Fruit fly (Drosophila melanogaster): ENCODE results near the gene Scsalpha1.

Gene Scsalpha1

DNA sequence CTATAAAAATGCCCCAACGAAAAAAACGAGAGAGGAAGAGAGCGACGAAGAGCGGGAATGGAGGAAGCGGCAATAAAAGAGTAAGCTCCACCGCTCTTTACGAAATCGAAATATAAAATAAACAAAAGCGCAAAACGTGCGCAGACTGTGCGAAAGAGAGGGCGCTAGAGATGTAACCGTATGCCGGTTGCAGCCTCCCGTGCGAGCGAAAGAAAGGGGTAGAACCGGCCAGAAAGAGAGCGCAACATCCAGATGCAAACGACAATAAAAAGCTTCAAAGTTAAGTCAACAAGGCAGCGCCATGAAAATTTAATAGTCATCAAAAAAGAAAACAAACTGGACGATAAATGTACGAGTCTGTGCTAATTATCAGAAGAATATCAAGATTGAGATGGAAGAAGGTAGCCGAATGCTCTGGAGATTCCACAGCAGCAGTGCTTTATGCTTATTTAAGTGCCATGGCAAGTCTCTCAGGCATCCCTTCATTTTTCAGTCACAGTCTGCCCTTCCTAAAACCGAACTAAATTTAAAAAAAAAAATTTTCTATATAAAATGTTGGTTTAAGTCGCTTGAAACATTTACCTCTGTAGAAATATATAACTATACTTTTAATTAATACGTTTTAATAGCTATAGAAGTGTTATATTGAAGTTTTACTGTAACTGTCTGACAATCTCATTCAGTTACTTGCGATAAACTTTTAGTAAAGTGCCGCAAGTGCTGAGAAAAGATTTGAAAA lies 48.1 kb upstream of the Scsalpha1 start (continued):
- peak; percentile 71 for TF ChIP-seq CG6808 (GFP tag; optimal IDR thresholded peaks at IDR 0.05)
- peak; percentile 61 for TF ChIP-seq esn (GFP tag; optimal IDR thresholded peaks at IDR 0.05)
- peak; percentile 71 for TF ChIP-seq Hr4 (GFP tag; optimal IDR thresholded peaks at IDR 0.05)
- TF ChIP-seq CG6276 (GFP tag; optimal IDR thresholded peaks at IDR 0.05) = peak; percentile 67
- peak; percentile 51 for TF ChIP-seq Ets96B (tag; optimal IDR thresholded peaks at IDR 0.05)
- peak; percentile 16 for TF ChIP-seq Sox102F (GFP tag; optimal IDR thresholded peaks at IDR 0.05)
- peak; percentile 51 for TF ChIP-seq CG8632 (GFP tag; optimal IDR thresholded peaks at IDR 0.05)
- peak; percentile 64 for TF ChIP-seq CG10631 (GFP tag; optimal IDR thresholded peaks at IDR 0.05)
- TF ChIP-seq CG11902 (GFP tag; optimal IDR thresholded peaks at IDR 0.05) = no peak
- no peak for TF ChIP-seq Hr38 (GFP tag; optimal IDR thresholded peaks at IDR 0.05)
- TF ChIP-seq CG3032 (tag; optimal IDR thresholded peaks at IDR 0.05) = peak; percentile 38
- TF ChIP-seq CG8319 (GFP tag; optimal IDR thresholded peaks at IDR 0.05) = no peak
- peak; percentile 64 for TF ChIP-seq CG16779 (tag; optimal IDR thresholded peaks at IDR 0.05)
- TF ChIP-seq vri (GFP tag; optimal IDR thresholded peaks at IDR 0.05) = peak; percentile 36
- peak; percentile 51 for TF ChIP-seq Smox (GFP tag; optimal IDR thresholded peaks at IDR 0.05)
- peak; percentile 75 for TF ChIP-seq CG6163 (GFP tag; IDR thresholded peaks at IDR 0.05)
- peak; percentile 65 for TF ChIP-seq net (GFP tag; optimal IDR thresholded peaks at IDR 0.05)
- peak; percentile 9 for TF ChIP-seq Sox15 (GFP tag; optimal IDR thresholded peaks at IDR 0.05)
- TF ChIP-seq CG32006 (GFP tag; optimal IDR thresholded peaks at IDR 0.05) = peak; percentile 68
- TF ChIP-seq ss (GFP tag; optimal IDR thresholded peaks at IDR 0.05) = peak; percentile 76 to 83
- TF ChIP-seq lz (GFP tag; optimal IDR thresholded peaks at IDR 0.05) = peak; percentile 51

- TF ChIP-seq CG6792 (GFP tag; optimal IDR thresholded peaks at IDR 0.05) (no peak), Eip78C (GFP tag) (peak; percentile 10)
Measured at dm6 chr3L:3766704-3767103, 47.3 kb upstream of the Scsalpha1 start.

DNA sequence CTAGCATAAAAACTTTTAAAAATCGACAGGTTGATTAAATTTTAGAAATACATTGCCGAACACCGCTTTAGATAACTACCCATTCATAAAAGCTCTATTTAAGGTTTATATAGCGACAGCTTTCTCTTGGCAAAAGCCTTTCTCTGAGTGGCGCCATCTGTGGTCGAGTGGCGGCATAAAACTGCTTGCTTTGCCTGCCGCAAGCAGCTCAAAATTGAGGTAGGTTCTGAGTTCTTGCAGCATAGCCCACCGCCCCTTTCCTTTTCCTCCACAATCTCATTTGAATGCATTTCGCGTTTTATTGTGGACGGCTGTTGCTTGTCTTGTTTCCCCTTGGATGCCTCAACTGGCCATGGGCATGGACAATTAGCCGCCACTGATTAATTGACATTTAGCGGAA lies 46.2 kb upstream of the Scsalpha1 start:
- peak; percentile 57 for TF ChIP-seq OdsH (GFP tag; optimal IDR thresholded peaks at IDR 0.05)
- TF ChIP-seq CG6276 (GFP tag; optimal IDR thresholded peaks at IDR 0.05) = no peak
- TF ChIP-seq Hr39 (GFP tag; optimal IDR thresholded peaks at IDR 0.05) = peak; percentile 39
- no peak for TF ChIP-seq CG8632 (GFP tag; optimal IDR thresholded peaks at IDR 0.05)
- no peak for TF ChIP-seq dsx (GFP tag; optimal IDR thresholded peaks at IDR 0.05; ENCODE audit: poor library complexity, severe bottlenecking)
- no peak for TF ChIP-seq CG10631 (GFP tag; optimal IDR thresholded peaks at IDR 0.05)
- no peak for TF ChIP-seq salr (GFP tag; optimal IDR thresholded peaks at IDR 0.05)
- peak; percentile 5 for TF ChIP-seq CG34406 (GFP tag; optimal IDR thresholded peaks at IDR 0.05)
- TF ChIP-seq CG6163 (GFP tag; IDR thresholded peaks at IDR 0.05) = peak; percentile 35; the same call in 1 of the 3 replicates
- no peak for TF ChIP-seq Hr38 (GFP tag; optimal IDR thresholded peaks at IDR 0.05)
- no peak for TF ChIP-seq fkh (GFP tag; optimal IDR thresholded peaks at IDR 0.05)
- no peak for TF ChIP-seq CG6808 (GFP tag; optimal IDR thresholded peaks at IDR 0.05)
- TF ChIP-seq dac (GFP tag; optimal IDR thresholded peaks at IDR 0.05) = peak; percentile 36
- TF ChIP-seq svp (GFP tag) = peak; percentile 71
- TF ChIP-seq CG3919 (GFP tag; optimal IDR thresholded peaks at IDR 0.05) = peak; percentile 27
- no peak for TF ChIP-seq CG8319 (GFP tag; optimal IDR thresholded peaks at IDR 0.05)
- no peak for TF ChIP-seq fd85E (GFP tag; optimal IDR thresholded peaks at IDR 0.05)
- peak; percentile 13 for TF ChIP-seq CG6792 (GFP tag; optimal IDR thresholded peaks at IDR 0.05)
- TF ChIP-seq CG4318 (GFP tag; optimal IDR thresholded peaks at IDR 0.05) = no peak
- peak; percentile 25 for TF ChIP-seq cyc (GFP tag; optimal IDR thresholded peaks at IDR 0.05)
- peak; percentile 43 for TF ChIP-seq Hr4 (GFP tag; optimal IDR thresholded peaks at IDR 0.05)
- TF ChIP-seq Eip78C (GFP tag) = peak; percentile 82
- TF ChIP-seq spab (GFP tag; optimal IDR thresholded peaks at IDR 0.05) = no peak
- peak; percentile 49 for TF ChIP-seq Sox102F (GFP tag; optimal IDR thresholded peaks at IDR 0.05)
- TF ChIP-seq CG11762 (GFP tag; optimal IDR thresholded peaks at IDR 0.05; ENCODE audit: insufficient read depth) = no peak
- TF ChIP-seq ss (GFP tag; optimal IDR thresholded peaks at IDR 0.05) = peak in 1 of 2 experiments; percentile 11
- no peak for TF ChIP-seq CG15336 (GFP tag; IDR thresholded peaks at IDR 0.05)
- TF ChIP-seq CG8119 (GFP tag; IDR thresholded peaks at IDR 0.05) = no peak
- no peak for TF ChIP-seq CG1621 (tag; optimal IDR thresholded peaks at IDR 0.05)
- no peak for TF ChIP-seq CG11294 (GFP tag; IDR thresholded peaks at IDR 0.05)
- TF ChIP-seq CG7368 (GFP tag; optimal IDR thresholded peaks at IDR 0.05) = no peak
- TF ChIP-seq CG9139 (GFP tag; optimal IDR thresholded peaks at IDR 0.05) = no peak
- TF ChIP-seq Gug (GFP tag; IDR thresholded peaks at IDR 0.05) = no peak
- TF ChIP-seq lz (GFP tag; optimal IDR thresholded peaks at IDR 0.05) = peak; percentile 61
- TF ChIP-seq Ets96B (tag; optimal IDR thresholded peaks at IDR 0.05) = no peak
- TF ChIP-seq CG6854 (GFP tag; optimal IDR thresholded peaks at IDR 0.05) = no peak
- TF ChIP-seq Sox15 (GFP tag; optimal IDR thresholded peaks at IDR 0.05) = no peak
